Fruit fly (Drosophila melanogaster): ENCODE data around the gene Acer.

Gene Acer

dm6 chr2L:8528318-8528717 lies 6.6 kb downstream of the Acer start, which contains the start of the genes lmgA and lmgB (continued):
- peak; percentile 51; the same call in 1 of the 3 replicates for TF ChIP-seq CG17361 (GFP tag; IDR thresholded peaks at IDR 0.05)
- no peak for TF ChIP-seq zf30C (GFP tag; optimal IDR thresholded peaks at IDR 0.05)
- peak; percentile 22 for TF ChIP-seq sens (GFP tag)
- TF ChIP-seq slou (GFP tag; optimal IDR thresholded peaks at IDR 0.05), result peak; percentile 1
- TF ChIP-seq Abd-B (GFP tag; optimal IDR thresholded peaks at IDR 0.05), result no peak
- 0 out of 2 replicates have a peak, but pooled peaks have one; percentile 27 for TF ChIP-seq al (GFP tag; IDR thresholded peaks at IDR 0.05)
- peak; percentile 70 for TF ChIP-seq MBD-R2 (GFP tag; IDR thresholded peaks at IDR 0.05)
- peak; percentile 3 for TF ChIP-seq twi (tag; optimal IDR thresholded peaks at IDR 0.05)
- TF ChIP-seq CG10462 (GFP tag; optimal IDR thresholded peaks at IDR 0.05), result no peak
- peak; percentile 55; the same call in 1 of the 2 replicates for TF ChIP-seq sisA (GFP tag; IDR thresholded peaks at IDR 0.05)
- no peak for TF ChIP-seq CG11695 (GFP tag; IDR thresholded peaks at IDR 0.05)
- peak; percentile 59 for TF ChIP-seq phol (tag; optimal IDR thresholded peaks at IDR 0.05)
- TF ChIP-seq CG4854 (GFP tag; optimal IDR thresholded peaks at IDR 0.05), result no peak
- TF ChIP-seq lov (optimal IDR thresholded peaks at IDR 0.05), result no peak
- no peak for TF ChIP-seq lov (GFP tag; IDR thresholded peaks at IDR 0.05)
- peak; percentile 58 for TF ChIP-seq bcd (GFP tag; optimal IDR thresholded peaks at IDR 0.05)
- TF ChIP-seq oc (tag; optimal IDR thresholded peaks at IDR 0.05), result peak; percentile 31
- TF ChIP-seq CG12744 (GFP tag; optimal IDR thresholded peaks at IDR 0.05), result no peak
- no peak for TF ChIP-seq Hr39 (optimal IDR thresholded peaks at IDR 0.05)
- TF ChIP-seq pan (optimal IDR thresholded peaks at IDR 0.05), result no peak
- peak in 1 of 2 experiments; percentile 47 for TF ChIP-seq pan (GFP tag; optimal IDR thresholded peaks at IDR 0.05 in 1 of 2, IDR thresholded peaks at IDR 0.05 in 1 of 2)
- peak; percentile 76 for TF ChIP-seq HmgZ (tag; optimal IDR thresholded peaks at IDR 0.05)
- peak; percentile 49; the same call in 1 of the 2 replicates for TF ChIP-seq rib (GFP tag; IDR thresholded peaks at IDR 0.05)
- TF ChIP-seq CG34422 (GFP tag; IDR thresholded peaks at IDR 0.05), result no peak
- no peak for TF ChIP-seq wek (GFP tag; optimal IDR thresholded peaks at IDR 0.05)
- TF ChIP-seq zen2 (GFP tag; IDR thresholded peaks at IDR 0.05; ENCODE audit: partially characterized antibody), result peak; percentile 76
- TF ChIP-seq CG11247 (GFP tag; IDR thresholded peaks at IDR 0.05), result no peak
- TF ChIP-seq Dref (GFP tag; IDR thresholded peaks at IDR 0.05), result peak; percentile 97
- peak; percentile 15 for TF ChIP-seq NfI (GFP tag; optimal IDR thresholded peaks at IDR 0.05)
- peak; percentile 29 for TF ChIP-seq CG9817 (tag; optimal IDR thresholded peaks at IDR 0.05)
- TF ChIP-seq Ets65A (GFP tag), result peak; percentile 66
- TF ChIP-seq CG7745 (tag; optimal IDR thresholded peaks at IDR 0.05), result no peak
- TF ChIP-seq E2f2 (GFP tag; IDR thresholded peaks at IDR 0.05), result peak; percentile 91
- peak; percentile 75 for TF ChIP-seq CG34224 (GFP tag; IDR thresholded peaks at IDR 0.05; ENCODE audit: partially characterized antibody)
- peak; percentile 78 for TF ChIP-seq sna (GFP tag; IDR thresholded peaks at IDR 0.05; ENCODE audit: partially characterized antibody)
- peak; percentile 95 for TF ChIP-seq MESR4 (GFP tag; optimal IDR thresholded peaks at IDR 0.05)
- TF ChIP-seq inv (GFP tag; IDR thresholded peaks at IDR 0.05; ENCODE audit: partially characterized antibody), result peak; percentile 82
- TF ChIP-seq Sry-δ (GFP tag; optimal IDR thresholded peaks at IDR 0.05), result peak; percentile 89
- TF ChIP-seq CG14050 (GFP tag; IDR thresholded peaks at IDR 0.05), result no peak
- no peak for TF ChIP-seq CG10431 (GFP tag; optimal IDR thresholded peaks at IDR 0.05)
- no peak for TF ChIP-seq sim (GFP tag; IDR thresholded peaks at IDR 0.05)
- TF ChIP-seq CG2116 (GFP tag; optimal IDR thresholded peaks at IDR 0.05), result peak; percentile 95
- TF ChIP-seq knrl (GFP tag; IDR thresholded peaks at IDR 0.05; ENCODE audit: partially characterized antibody), result peak; percentile 89
- 0 out of 2 replicates have a peak, but pooled peaks have one; percentile 52 for TF ChIP-seq CG42726 (GFP tag; IDR thresholded peaks at IDR 0.05; ENCODE audit: partially characterized antibody)
- TF ChIP-seq H2.0 (GFP tag; IDR thresholded peaks at IDR 0.05), result peak; percentile 33; the same call in 1 of the 2 replicates
- peak; percentile 89 for TF ChIP-seq ato (GFP tag; IDR thresholded peaks at IDR 0.05; ENCODE audit: partially characterized antibody)
- TF ChIP-seq YL-1 (GFP tag; optimal IDR thresholded peaks at IDR 0.05), result peak; percentile 52
- peak; percentile 88 for TF ChIP-seq vnd (GFP tag; IDR thresholded peaks at IDR 0.05; ENCODE audit: partially characterized antibody)
- TF ChIP-seq lola (GFP tag; optimal IDR thresholded peaks at IDR 0.05), result no peak
- no peak for TF ChIP-seq chm (GFP tag; IDR thresholded peaks at IDR 0.05)
- peak; percentile 36 for TF ChIP-seq CG15269 (tag; optimal IDR thresholded peaks at IDR 0.05)
